Fruit fly (Drosophila melanogaster) Kc167 (cell line): ENCODE data around the gene Ms.

Source experiments
- Myc ChIP-seq: fragments of >200 bp; optimal IDR thresholded peaks from 2 replicates; lab custom pipeline; 2017; ENCODE audit warnings: missing external identifiers
- Sin3A ChIP-seq: fragments of >200 bp; optimal IDR thresholded peaks from 2 replicates; lab custom pipeline; 2018; ENCODE audit warnings: missing external identifiers
- h ChIP-seq: fragments of >200 bp; optimal IDR thresholded peaks from 3 replicates; lab custom pipeline; 2018; ENCODE audit warnings: missing external identifiers
- insv ChIP-seq: fragments of >200 bp; optimal IDR thresholded peaks from 3 replicates; lab custom pipeline; 2018; ENCODE audit warnings: missing external identifiers
- psq ChIP-seq: fragments of >200 bp; optimal IDR thresholded peaks from 2 replicates; lab custom pipeline; 2017; ENCODE audit warnings: missing external identifiers
- ttk ChIP-seq: sonication (Bioruptor generic); optimal IDR thresholded peaks from 2 replicates; lab custom pipeline; 2017; ENCODE audit warnings: missing external identifiers

dm6 chr3R:24295556-24296465 is 45.5 kb upstream of the Ms start:
- TF ChIP-seq Sin3A (lab: Kevin White, UChicago): no peak
- no peak for TF ChIP-seq insv (lab: Kevin White, UChicago)
- no peak for TF ChIP-seq psq
- no peak for TF ChIP-seq h (lab: Kevin White, UChicago)
- no peak for TF ChIP-seq Myc (lab: Kevin White, UChicago)
- no peak for TF ChIP-seq ttk (lab: Kevin White, UChicago)
